Worm (Caenorhabditis elegans) whole organism, young adult: ENCODE results near the gene M03F8.6.
A peak's percentile ranks its signal among the peaks of the same experiment; 100 is the strongest.

ENCODE experiments used
- F33H1.4 ChIP-seq: fragments of 200-800 bp; sonication (Bioruptor generic); IDR thresholded peaks from 2 replicates; pipeline ENCODE4 v1.3.6; 2022; ENCODE audit warnings: missing genetic modification reagents, missing genetic modification characterization, missing compliant biosample characterization
- F37B4.10 ChIP-seq: fragments of 200-800 bp; sonication (Bioruptor generic); IDR thresholded peaks from 2 replicates; pipeline ENCODE4 v1.3.6; 2022; ENCODE audit warnings: missing genetic modification characterization, missing compliant biosample characterization
- K12H6.12 ChIP-seq: fragments of 200-800 bp; sonication (Bioruptor generic); optimal IDR thresholded peaks from 2 replicates; lab custom pipeline; 2018; ENCODE audit warnings: mild to moderate bottlenecking, missing genetic modification characterization, missing compliant biosample characterization
- T07F8.4 ChIP-seq: sonication (generic microtip); optimal IDR thresholded peaks from 2 replicates; lab custom pipeline; 2016; ENCODE audit warnings: mild to moderate bottlenecking, missing genetic modification characterization, moderate library complexity, missing compliant biosample characterization
- Y53F4B.3 ChIP-seq: fragments of 200-800 bp; sonication (Bioruptor generic); IDR thresholded peaks from 2 replicates; pipeline ENCODE4 v1.3.6; 2022; ENCODE audit warnings: missing genetic modification reagents, missing genetic modification characterization, missing compliant biosample characterization
- Y95B8A.8 ChIP-seq: fragments of 200-800 bp; sonication (Bioruptor generic); IDR thresholded peaks from 2 replicates; pipeline ENCODE4 v1.3.6; 2022; ENCODE audit warnings: missing genetic modification reagents, missing genetic modification characterization, missing compliant biosample characterization
- aptf-3 ChIP-seq: fragments of 200-800 bp; sonication (Bioruptor generic); IDR thresholded peaks from 2 replicates; pipeline ENCODE4 v1.3.6; 2022; ENCODE audit warnings: missing genetic modification characterization, missing compliant biosample characterization
- atf-7 ChIP-seq: sonication (generic microtip); optimal IDR thresholded peaks from 2 replicates; lab custom pipeline; 2017; ENCODE audit warnings: mild to moderate bottlenecking, missing genetic modification characterization, missing compliant biosample characterization
- athp-1 ChIP-seq: sonication (generic microtip); optimal IDR thresholded peaks from 2 replicates; lab custom pipeline; 2017; ENCODE audit warnings: mild to moderate bottlenecking, missing genetic modification characterization, missing compliant biosample characterization
- attf-6 ChIP-seq: fragments of 200-800 bp; sonication (Bioruptor generic); IDR thresholded peaks from 2 replicates; pipeline ENCODE4 v1.3.6; 2022; ENCODE audit warnings: missing genetic modification reagents, missing genetic modification characterization, missing compliant biosample characterization
- cebp-1 ChIP-seq, 2 experiments: fragments of 200-800 bp in 1 of 2; sonication (Bioruptor generic) in 1 of 2; sonication (generic microtip) in 1 of 2; IDR thresholded peaks in 1 of 2; optimal IDR thresholded peaks in 1 of 2; 2 replicates each; pipeline versions ENCODE4 v1.3.6 to Lab custom; 2017 to 2022; ENCODE audit warnings: missing compliant biosample characterization in 2 of 2, missing genetic modification characterization in 2 of 2, mild to moderate bottlenecking in 1 of 2, missing genetic modification reagents in 1 of 2, moderate library complexity in 1 of 2
- cebp-2 ChIP-seq: fragments of 200-800 bp; sonication (Bioruptor generic); IDR thresholded peaks from 2 replicates; pipeline ENCODE4 v1.3.6; 2022; ENCODE audit warnings: missing genetic modification characterization, missing compliant biosample characterization
- ceh-79 ChIP-seq: sonication (generic microtip); optimal IDR thresholded peaks from 2 replicates; lab custom pipeline; 2017; ENCODE audit warnings: mild to moderate bottlenecking, missing genetic modification characterization, missing compliant biosample characterization
- gei-17 ChIP-seq: fragments of 200-800 bp; sonication (Bioruptor generic); optimal IDR thresholded peaks from 2 replicates; lab custom pipeline; 2018; ENCODE audit warnings: mild to moderate bottlenecking, missing genetic modification characterization, missing compliant biosample characterization
- hlh-26 ChIP-seq: fragments of 200-800 bp; sonication (Bioruptor generic); conservative IDR thresholded peaks from 2 replicates; pipeline ENCODE4 v1.3.6; 2022; ENCODE audit warnings: missing genetic modification reagents, missing genetic modification characterization, missing compliant biosample characterization
- hmg-1.2 ChIP-seq: fragments of 200-800 bp; sonication (Bioruptor generic); IDR thresholded peaks from 2 replicates; pipeline ENCODE4 v1.3.6; 2022; ENCODE audit warnings: missing genetic modification reagents, missing genetic modification characterization, missing compliant biosample characterization
- lin-26 ChIP-seq: fragments of 200-800 bp; sonication (Bioruptor generic); IDR thresholded peaks from 2 replicates; pipeline ENCODE4 v1.3.6; 2022; ENCODE audit warnings: missing genetic modification reagents, missing genetic modification characterization, missing compliant biosample characterization
- lin-35 ChIP-seq, 3 experiments: fragments of 150-350 bp in 2 of 3; sonication (generic microtip) in 1 of 3; optimal IDR thresholded peaks; 2 replicates each; lab custom pipeline; 2014 to 2018; ENCODE audit warnings: missing biosample characterization in 3 of 3, missing genetic modification characterization in 3 of 3, missing genetic modification reagents in 3 of 3
- lir-1 ChIP-seq: fragments of 200-800 bp; sonication (Bioruptor generic); conservative IDR thresholded peaks from 2 replicates; pipeline ENCODE4 v1.3.6; 2022; ENCODE audit warnings: missing genetic modification reagents, missing genetic modification characterization, missing compliant biosample characterization
- lsl-1 ChIP-seq: fragments of 200-800 bp; sonication (Bioruptor generic); optimal IDR thresholded peaks from 2 replicates; lab custom pipeline; 2018; ENCODE audit warnings: mild to moderate bottlenecking, missing genetic modification characterization, moderate library complexity, missing compliant biosample characterization
- lsy-27 ChIP-seq: sonication (generic microtip); optimal IDR thresholded peaks from 2 replicates; lab custom pipeline; 2017; ENCODE audit warnings: missing genetic modification characterization, mild to moderate bottlenecking, missing compliant biosample characterization, antibody characterized with exemption, missing genotype, borderline replicate concordance; ENCODE audit not compliant: insufficient read depth
- madf-3 ChIP-seq: fragments of 200-800 bp; sonication (Bioruptor generic); IDR thresholded peaks from 2 replicates; pipeline ENCODE4 v1.3.6; 2022; ENCODE audit warnings: missing genetic modification reagents, missing genetic modification characterization, missing compliant biosample characterization
- mcd-1 ChIP-seq: fragments of 200-800 bp; sonication (Bioruptor generic); IDR thresholded peaks from 2 replicates; pipeline ENCODE4 v1.3.6; 2022; ENCODE audit warnings: missing genetic modification reagents, missing genetic modification characterization, missing compliant biosample characterization
- nfya-1 ChIP-seq: sonication (generic microtip); optimal IDR thresholded peaks from 2 replicates; lab custom pipeline; 2017; ENCODE audit warnings: antibody characterized with exemption, missing compliant biosample characterization, missing genetic modification characterization, borderline replicate concordance; ENCODE audit not compliant: insufficient read depth
- nfya-2 ChIP-seq: fragments of 200-800 bp; sonication (Bioruptor generic); IDR thresholded peaks from 2 replicates; pipeline ENCODE4 v1.3.6; 2022; ENCODE audit warnings: missing genetic modification reagents, missing genetic modification characterization, missing compliant biosample characterization
- nhr-179 ChIP-seq: sonication (generic microtip); optimal IDR thresholded peaks from 2 replicates; lab custom pipeline; 2016; ENCODE audit warnings: mild to moderate bottlenecking, missing genetic modification characterization, missing compliant biosample characterization
- rcor-1 ChIP-seq: fragments of 200-800 bp; sonication (Bioruptor generic); IDR thresholded peaks from 2 replicates; pipeline ENCODE4 v1.3.6; 2022; ENCODE audit warnings: missing genetic modification reagents, missing genetic modification characterization, missing compliant biosample characterization
- snpc-3.4 ChIP-seq: sonication (generic microtip); optimal IDR thresholded peaks from 2 replicates; lab custom pipeline; 2017; ENCODE audit warnings: missing genetic modification characterization, mild to moderate bottlenecking, missing compliant biosample characterization, antibody characterized with exemption, moderate library complexity, missing genotype, missing genetic modification reagents
- zfh-2 ChIP-seq: fragments of 200-800 bp; sonication (Bioruptor generic); conservative IDR thresholded peaks from 2 replicates; pipeline ENCODE4 v1.3.6; 2022; ENCODE audit warnings: missing genetic modification reagents, missing genetic modification characterization, missing compliant biosample characterization
- ztf-18 ChIP-seq: sonication (generic microtip); optimal IDR thresholded peaks from 2 replicates; lab custom pipeline; 2016; ENCODE audit warnings: missing genotype, mild to moderate bottlenecking, missing genetic modification characterization, missing compliant biosample characterization
- ztf-22 ChIP-seq: fragments of 200-800 bp; sonication (Bioruptor generic); optimal IDR thresholded peaks from 2 replicates; lab custom pipeline; 2018; ENCODE audit warnings: mild to moderate bottlenecking, missing genetic modification characterization, moderate library complexity, missing compliant biosample characterization
- ztf-3 ChIP-seq: fragments of 200-800 bp; sonication (Bioruptor generic); optimal IDR thresholded peaks from 2 replicates; lab custom pipeline; 2018; ENCODE audit warnings: mild to moderate bottlenecking, missing genetic modification characterization, missing compliant biosample characterization
- ztf-6 ChIP-seq: fragments of 200-800 bp; sonication (Bioruptor generic); IDR thresholded peaks from 2 replicates; pipeline ENCODE4 v1.3.6; 2022; ENCODE audit warnings: missing genetic modification reagents, missing genetic modification characterization, missing compliant biosample characterization

M03F8.6 gene

ce11 chrV:5972582-5972981 lies 17.9 kb upstream of the M03F8.6 start (continued):
- TF ChIP-seq F37B4.10 (GFP tag; lab: Robert Waterston, UW), result no peak
- TF ChIP-seq lsy-27, result no peak

- TF ChIP-seq gei-17 (GFP tag; lab: Kevin White, UChicago) (no peak), K12H6.12 (tag; lab: Kevin White, UChicago) (peak; percentile 13), lin-35 (GFP tag; optimal IDR thresholded peaks at IDR 0.05; lab: Kevin White, UChicago) (peak in 1 of 3 experiments; percentile 18)
Observed at ce11 chrV:5964658-5965178, 10.1 kb upstream of the M03F8.6 start.

DNA sequence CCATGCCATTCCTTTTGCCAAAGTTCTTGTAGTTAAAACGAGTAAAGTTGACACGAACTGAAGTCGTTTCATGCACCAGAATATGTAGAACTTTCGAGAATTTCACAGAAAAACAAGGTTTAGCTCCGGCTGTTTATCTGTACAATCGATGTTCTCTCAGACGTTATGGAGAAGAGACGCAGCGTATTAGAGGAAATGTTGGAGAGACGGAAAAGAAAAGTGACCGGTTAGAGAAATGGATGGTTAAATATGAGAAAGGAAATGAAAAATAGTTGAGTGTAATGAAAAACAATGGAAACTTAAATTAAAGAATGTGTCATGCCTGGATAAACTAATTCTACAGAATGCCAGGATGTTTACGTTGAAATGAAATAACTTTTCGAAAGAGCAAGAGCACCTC lies 9.0 kb upstream of the M03F8.6 start, which contains the start of gene pcm-1:
TSS of gene pcm-1 (minus strand) at position 187 of the 400 bp plus-strand sequence.
- TF ChIP-seq snpc-3.4 (tag; lab: Kevin White, UChicago) (no peak), K12H6.12 (tag; lab: Kevin White, UChicago) (peak; percentile 33), lir-1 (GFP tag; lab: Robert Waterston, UW) (no peak), madf-3 (GFP tag; lab: Robert Waterston, UW) (no peak), ztf-22 (GFP tag; lab: Kevin White, UChicago) (no peak), hmg-1.2 (GFP tag; lab: Robert Waterston, UW) (peak; percentile 45; the same call in 1 of the 2 replicates), athp-1 (tag; lab: Kevin White, UChicago) (no peak), attf-6 (GFP tag; lab: Robert Waterston, UW) (no peak), cebp-1 (GFP tag; IDR thresholded peaks at IDR 0.05; lab: Robert Waterston, UW) (no peak), cebp-1 (tag; optimal IDR thresholded peaks at IDR 0.05; lab: Kevin White, UChicago) (no peak), nfya-2 (no peak), F33H1.4 (GFP tag; lab: Robert Waterston, UW) (no peak), Y53F4B.3 (GFP tag; lab: Robert Waterston, UW) (no peak)

- TF ChIP-seq F37B4.10 (GFP tag; lab: Robert Waterston, UW), result no peak
- TF ChIP-seq lsl-1 (GFP tag; lab: Kevin White, UChicago), result no peak
- TF ChIP-seq ztf-3 (GFP tag; lab: Kevin White, UChicago), result no peak
Observed at ce11 chrV:5963092-5963491, 8.4 kb upstream of the M03F8.6 start.

- TF ChIP-seq cebp-2 (GFP tag; lab: Robert Waterston, UW), result 0 out of 2 replicates have a peak, but pooled peaks have one; percentile 16
- no peak for TF ChIP-seq ztf-6 (GFP tag; lab: Robert Waterston, UW)
Observed at ce11 chrV:5961516-5961915, 6.9 kb upstream of the M03F8.6 start, which contains the start of gene mcp-1. Gene mcp-1, plus strand, starts transcription at chrV:5961807.

- TF ChIP-seq rcor-1 (no peak), mcd-1 (GFP tag; lab: Robert Waterston, UW) (no peak), nfya-1 (tag; lab: Kevin White, UChicago) (no peak), cebp-2 (GFP tag; lab: Robert Waterston, UW) (no peak), ztf-6 (GFP tag; lab: Robert Waterston, UW) (no peak), attf-6 (GFP tag; lab: Robert Waterston, UW) (no peak), zfh-2 (GFP tag; lab: Robert Waterston, UW) (no peak), Y95B8A.8 (GFP tag; lab: Robert Waterston, UW) (no peak), ceh-79 (no peak), lin-26 (GFP tag; lab: Robert Waterston, UW) (no peak), gei-17 (GFP tag; lab: Kevin White, UChicago) (no peak), hlh-26 (GFP tag; lab: Robert Waterston, UW) (no peak), aptf-3 (GFP tag; lab: Robert Waterston, UW) (no peak), ztf-18 (no peak), atf-7 (tag; lab: Kevin White, UChicago) (no peak), lir-1 (GFP tag; lab: Robert Waterston, UW) (no peak), nhr-179 (tag; lab: Kevin White, UChicago) (no peak), T07F8.4 (tag; lab: Kevin White, UChicago) (no peak)
Observed at ce11 chrV:5955627-5956026, 980 bp upstream of the M03F8.6 start.
